Fruit fly (Drosophila melanogaster): ENCODE results near the gene Ttc26.

- no peak for TF ChIP-seq CG8478 (optimal IDR thresholded peaks at IDR 0.05)
- TF ChIP-seq CTCF (optimal IDR thresholded peaks at IDR 0.05), result no peak
Observed at dm6 chr3R:15816276-15816675, 42.1 kb downstream of the Ttc26 start.
